Worm (Caenorhabditis elegans): ENCODE data around the gene lit-1.

The lit-1 gene

DNA sequence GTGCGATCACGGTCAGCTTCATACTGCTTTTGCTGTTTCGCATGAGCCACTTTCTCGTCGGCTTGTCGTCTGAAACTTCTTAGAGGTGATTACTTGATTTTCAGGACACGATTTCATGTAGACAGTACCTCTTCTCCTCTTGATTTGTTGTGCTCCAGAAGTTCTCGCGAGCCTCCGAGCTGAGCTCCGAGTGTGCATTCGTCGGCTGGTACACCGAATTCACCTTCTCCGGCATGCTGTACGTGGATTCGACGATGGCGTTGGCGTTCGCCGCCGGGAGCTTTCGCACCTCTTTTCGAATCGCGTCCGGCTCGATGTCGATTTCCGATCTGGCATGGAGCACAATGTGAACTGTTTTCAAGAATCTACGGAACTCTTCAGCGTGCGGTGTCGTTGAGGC is 59.2 kb downstream of the lit-1 start:
- TF ChIP-seq unc-62 (GFP tag; optimal IDR thresholded peaks at IDR 0.05): no peak

DNA sequence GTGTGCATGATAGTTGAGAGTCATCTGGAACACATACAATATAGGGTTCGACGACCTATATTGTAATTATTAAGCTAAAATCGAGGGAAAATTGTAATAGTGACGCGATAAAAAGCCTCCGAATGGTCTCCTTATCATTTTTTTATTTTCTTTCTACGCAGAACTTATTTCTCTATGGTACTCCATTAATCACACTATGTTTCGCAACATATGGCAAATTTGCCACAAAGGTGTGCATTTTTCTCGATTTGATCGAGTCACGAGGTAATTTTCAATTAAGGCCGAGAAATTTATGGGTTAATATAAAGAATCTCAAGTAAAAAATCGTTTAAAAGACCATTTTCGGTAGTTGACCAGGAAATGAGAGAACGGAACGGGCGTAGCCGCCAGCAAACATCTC is 60.3 kb downstream of the lit-1 start, which contains the start of gene dbn-1:
Gene dbn-1, minus strand, starts transcription at position 24 of the 400 bp plus-strand sequence.
- TF ChIP-seq unc-62 (GFP tag; optimal IDR thresholded peaks at IDR 0.05): no peak

DNA sequence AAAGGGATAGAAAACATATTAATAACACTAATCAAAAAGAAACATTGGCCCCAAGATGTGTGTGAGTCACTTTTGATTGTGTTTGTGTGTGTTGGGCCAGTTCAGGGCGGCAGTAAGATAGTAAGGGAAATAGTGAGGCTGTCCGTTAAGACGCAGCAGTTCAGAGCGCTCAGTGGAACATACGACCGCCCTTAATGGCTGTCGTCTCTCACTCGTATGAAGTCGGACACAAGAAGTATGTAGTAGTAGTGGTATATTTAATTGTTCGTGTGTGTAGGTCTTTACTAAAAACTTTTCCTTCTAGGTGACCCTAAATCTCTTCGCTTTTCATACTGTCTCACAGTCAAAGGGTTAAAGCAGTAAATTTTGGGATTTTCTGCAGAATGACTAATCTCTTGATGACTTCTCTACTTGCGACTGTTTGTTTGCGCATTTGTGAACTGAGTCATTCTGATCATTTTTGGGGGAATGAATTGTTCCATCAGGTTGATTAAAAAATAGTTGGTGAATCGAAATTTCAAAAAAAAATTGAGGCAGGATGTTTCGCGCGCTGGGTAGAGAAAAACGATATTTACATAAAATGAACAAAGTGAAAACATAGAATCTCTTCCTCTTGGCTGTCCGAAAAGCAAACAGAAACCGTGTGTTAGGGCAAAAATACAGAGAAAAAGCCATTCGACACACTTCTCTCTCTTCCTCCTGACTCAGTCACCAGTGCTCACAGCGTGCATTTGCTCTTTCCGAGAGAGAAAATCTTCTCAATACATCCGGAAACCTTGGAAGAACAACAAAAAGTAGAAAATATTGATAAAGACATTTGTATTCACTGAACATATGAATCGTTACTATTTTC is 61.7 kb downstream of the lit-1 start:
- no peak for TF ChIP-seq unc-62 (GFP tag; optimal IDR thresholded peaks at IDR 0.05)

DNA sequence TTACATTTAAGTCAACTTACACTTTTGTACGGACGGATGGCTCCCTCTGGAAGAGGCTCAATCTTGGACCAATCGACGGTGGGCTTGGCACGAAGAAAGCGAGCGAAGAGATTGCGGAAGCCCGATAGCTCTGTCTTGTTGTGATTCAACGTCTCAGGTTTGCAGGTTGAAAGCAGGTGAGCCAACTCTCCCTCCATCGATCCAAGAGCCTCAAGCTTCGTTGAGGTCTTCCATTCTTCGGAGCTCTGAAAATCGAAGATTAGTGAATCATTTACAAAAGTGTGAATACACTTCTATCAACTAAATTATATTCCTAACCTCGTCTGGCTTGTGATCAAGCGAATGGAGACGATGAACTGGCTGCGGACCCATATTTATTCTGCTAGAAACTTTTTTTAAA is 64.0 kb downstream of the lit-1 start:
- TF ChIP-seq unc-62 (GFP tag; optimal IDR thresholded peaks at IDR 0.05): no peak

DNA sequence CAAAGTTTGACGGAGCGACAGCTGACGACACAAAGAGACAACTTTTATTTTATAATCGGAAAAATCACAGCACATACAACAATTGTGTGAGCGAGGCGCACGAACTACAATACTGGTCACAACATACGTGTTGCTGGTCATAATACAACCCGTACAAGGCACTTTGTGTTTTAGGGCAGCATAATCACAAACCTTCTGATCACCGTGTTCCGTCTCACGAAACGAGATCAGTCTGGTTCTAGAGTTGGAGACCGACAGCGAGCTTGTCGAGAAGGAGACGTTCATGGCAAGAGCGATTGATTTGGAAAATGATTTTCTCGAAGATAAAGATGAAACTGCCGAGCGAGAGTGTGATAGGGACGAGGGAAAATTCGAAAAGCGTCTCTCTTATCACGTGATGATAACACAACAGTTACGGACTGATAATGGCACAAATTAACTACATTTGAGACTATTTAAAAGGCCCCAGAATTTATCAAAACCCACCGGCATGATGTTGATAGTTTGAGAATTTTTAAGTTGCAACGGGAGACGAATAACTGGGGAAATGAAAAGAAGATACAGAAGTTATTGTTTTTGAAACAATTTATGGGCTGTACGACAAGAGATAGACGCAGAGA is 65.0 kb downstream of the lit-1 start:
- no peak for TF ChIP-seq unc-62 (GFP tag; optimal IDR thresholded peaks at IDR 0.05)

DNA sequence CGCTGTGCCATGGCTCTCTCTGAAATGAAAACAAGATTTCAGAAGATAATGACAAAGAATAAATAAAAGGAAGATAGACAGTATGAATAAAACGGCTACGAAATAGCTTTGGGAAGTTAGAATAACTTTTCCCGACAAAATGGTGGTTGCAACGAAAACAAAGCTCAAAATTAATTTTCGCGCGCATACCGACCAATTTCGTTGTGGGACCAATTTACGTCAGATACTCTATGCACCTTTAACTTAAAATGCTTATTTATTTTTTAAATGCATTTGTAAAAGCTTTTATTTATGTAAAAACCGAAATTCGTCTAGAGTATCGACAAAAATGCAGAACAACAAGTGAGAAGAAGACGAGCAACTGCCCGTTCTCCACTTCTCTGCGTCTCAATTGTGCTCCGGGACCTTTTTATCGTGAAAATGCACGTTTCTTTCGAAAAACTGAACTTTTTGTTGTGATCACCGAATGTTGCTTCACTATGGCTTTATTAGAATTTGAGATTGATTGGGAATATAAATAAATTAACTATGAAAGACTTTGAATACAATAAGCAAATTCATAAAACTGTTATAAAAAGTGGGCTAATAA is 66.4 kb downstream of the lit-1 start, which contains the start of gene rml-1:
Gene rml-1, minus strand, starts transcription at position 19 of the 589 bp plus-strand sequence.
- TF ChIP-seq unc-62 (GFP tag; optimal IDR thresholded peaks at IDR 0.05): no peak

DNA sequence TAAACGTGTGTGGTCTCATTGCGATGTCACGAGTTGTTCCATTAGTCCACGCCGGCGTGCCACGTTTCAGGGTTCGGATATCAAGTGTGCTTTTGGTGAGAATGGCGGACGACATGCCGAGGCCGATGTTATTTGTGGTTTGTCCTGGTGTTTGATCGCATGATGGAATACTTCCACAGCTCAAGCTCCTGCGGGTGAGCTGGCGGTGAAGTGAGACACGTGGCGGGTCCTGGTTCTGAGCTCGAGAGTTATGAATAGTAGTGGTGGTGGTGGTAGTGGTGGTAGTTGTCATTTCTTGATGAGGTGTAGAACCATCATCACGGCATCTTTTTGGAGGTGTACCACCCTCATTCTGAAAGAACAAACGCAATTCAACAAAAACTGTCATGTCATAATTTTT is 68.2 kb downstream of the lit-1 start:
- no peak for TF ChIP-seq unc-62 (GFP tag; optimal IDR thresholded peaks at IDR 0.05)

DNA sequence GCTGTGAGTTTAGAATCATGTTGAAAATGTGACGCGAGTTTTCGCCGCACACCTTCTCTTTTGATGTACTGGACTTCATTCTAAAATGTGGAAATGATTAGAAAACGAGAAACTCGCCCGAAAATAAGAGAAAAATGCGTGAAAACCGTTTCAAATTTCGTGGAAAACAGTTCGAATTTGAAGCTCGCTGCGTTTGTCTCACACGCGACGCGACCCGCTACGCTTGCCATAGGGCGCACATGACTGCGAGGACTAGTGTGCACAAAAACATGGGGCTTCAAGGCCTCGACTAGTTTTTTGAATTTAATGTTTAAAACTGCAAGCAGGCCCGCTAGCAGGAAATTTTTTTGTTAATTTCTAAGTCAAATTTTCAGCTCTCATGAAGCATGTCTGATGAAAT is 69.4 kb downstream of the lit-1 start, which contains the start of the genes cyk-4 and pdr-1:
Gene cyk-4, minus strand, starts transcription at position 80 of the 400 bp plus-strand sequence.
Gene pdr-1, plus strand, starts transcription at position 369 of the 400 bp plus-strand sequence.
- TF ChIP-seq unc-62 (GFP tag; optimal IDR thresholded peaks at IDR 0.05): no peak

DNA sequence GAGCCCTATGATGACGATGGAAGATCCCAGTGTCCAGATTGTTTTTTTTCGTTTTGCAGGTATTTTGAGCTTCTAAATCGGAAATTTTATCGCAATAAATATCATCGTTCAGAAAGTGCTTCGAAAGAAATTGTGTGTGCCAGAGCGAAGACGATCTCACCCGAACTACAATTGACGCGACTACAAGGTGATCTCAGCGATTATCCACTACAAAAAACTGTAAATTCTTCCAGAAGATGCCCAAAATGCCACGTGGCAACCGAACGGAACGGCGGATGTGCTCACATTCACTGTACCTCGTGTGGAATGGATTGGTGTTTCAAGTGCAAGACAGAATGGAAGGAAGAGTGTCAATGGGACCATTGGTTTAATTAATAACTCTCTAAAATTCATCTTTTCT is 71.1 kb downstream of the lit-1 start, which contains the start of gene mdt-29:
Gene mdt-29, plus strand, starts transcription at position 301 of the 400 bp plus-strand sequence.
- no peak for TF ChIP-seq unc-62 (GFP tag; optimal IDR thresholded peaks at IDR 0.05)

Data from whole organism, dauer.